Fruit fly (Drosophila melanogaster) whole organism, embryonic: ENCODE results near the gene CG15725.
A peak's percentile ranks its signal among the peaks of the same experiment; 100 is the strongest.

Experiments
- Ada2b ChIP-seq: fragments of 200-800 bp; sonication (Bioruptor generic); IDR thresholded peaks from 2 replicates; pipeline ENCODE4 v1.3.6; 2022; ENCODE audit warnings: missing biosample characterization, missing genetic modification characterization
- Antp ChIP-seq: fragments of 200-800 bp; sonication (Bioruptor generic); optimal IDR thresholded peaks from 3 replicates; lab custom pipeline; 2016; ENCODE audit warnings: missing biosample characterization, missing genetic modification characterization
- Awh ChIP-seq: fragments of 200-800 bp; sonication (Bioruptor generic); IDR thresholded peaks from 2 replicates; pipeline ENCODE4, ENCODE4 v1.3.6; 2022; ENCODE audit warnings: missing biosample characterization, missing genetic modification characterization
- B-H2 ChIP-seq: fragments of 200-800 bp; sonication (Bioruptor generic); optimal IDR thresholded peaks from 2 replicates; lab custom pipeline; 2018; ENCODE audit warnings: missing biosample characterization, mild to moderate bottlenecking, missing genetic modification characterization
- Bdp1 ChIP-seq: fragments of 200-800 bp; sonication (Bioruptor generic); optimal IDR thresholded peaks from 3 replicates; lab custom pipeline; 2016; ENCODE audit warnings: missing biosample characterization, missing genetic modification characterization
- CG1024 ChIP-seq: fragments of 200-800 bp; sonication (Bioruptor generic); IDR thresholded peaks from 2 replicates; pipeline ENCODE4 v1.3.6; 2022; ENCODE audit warnings: missing biosample characterization, missing genetic modification characterization
- CG10267 ChIP-seq: fragments of 200-800 bp; sonication (Bioruptor generic); optimal IDR thresholded peaks from 2 replicates; lab custom pipeline; 2018; ENCODE audit warnings: missing biosample characterization, mild to moderate bottlenecking, missing genetic modification characterization, moderate library complexity
- CG10654 ChIP-seq: fragments of 200-800 bp; sonication (Bioruptor generic); optimal IDR thresholded peaks from 2 replicates; lab custom pipeline; 2016; ENCODE audit warnings: missing biosample characterization, missing genetic modification characterization
- CG10959 ChIP-seq: fragments of 200-800 bp; sonication (Bioruptor generic); IDR thresholded peaks from 2 replicates; pipeline ENCODE4 v1.3.6; 2022; ENCODE audit warnings: missing biosample characterization, missing genetic modification characterization
- CG11696 ChIP-seq: fragments of 200-800 bp; sonication (Bioruptor generic); IDR thresholded peaks from 2 replicates; pipeline ENCODE4 v1.3.6; 2022; ENCODE audit warnings: missing biosample characterization, missing genetic modification characterization
- CG12391 ChIP-seq: fragments of 200-800 bp; sonication (Bioruptor generic); optimal IDR thresholded peaks from 3 replicates; lab custom pipeline; 2018; ENCODE audit warnings: missing biosample characterization, mild to moderate bottlenecking, missing genetic modification characterization, moderate library complexity
- CG13624 ChIP-seq: fragments of 200-800 bp; sonication (Bioruptor generic); optimal IDR thresholded peaks from 2 replicates; lab custom pipeline; 2016; ENCODE audit warnings: missing biosample characterization, missing genetic modification characterization
- CG14965 ChIP-seq: fragments of 200-800 bp; sonication (Bioruptor generic); optimal IDR thresholded peaks from 2 replicates; lab custom pipeline; 2016; ENCODE audit warnings: missing biosample characterization, missing genetic modification characterization, borderline replicate concordance
- CG15011 ChIP-seq: fragments of 200-800 bp; sonication (Bioruptor generic); optimal IDR thresholded peaks from 3 replicates; lab custom pipeline; 2018; ENCODE audit warnings: missing biosample characterization, mild to moderate bottlenecking, missing genetic modification characterization
- CG15479 ChIP-seq: fragments of 200-800 bp; sonication (Bioruptor generic); optimal IDR thresholded peaks from 3 replicates; lab custom pipeline; 2019; ENCODE audit warnings: missing biosample characterization, mild to moderate bottlenecking, missing genetic modification characterization, moderate library complexity
- CG17186 ChIP-seq: fragments of 200-800 bp; sonication (Bioruptor generic); optimal IDR thresholded peaks from 3 replicates; lab custom pipeline; 2017; ENCODE audit warnings: missing biosample characterization, missing genetic modification reagents, missing genetic modification characterization
- CG17912 ChIP-seq: fragments of 200-800 bp; sonication (Bioruptor generic); optimal IDR thresholded peaks from 2 replicates; lab custom pipeline; 2018; ENCODE audit warnings: missing biosample characterization, mild to moderate bottlenecking, missing genetic modification characterization
- CG18619 ChIP-seq: fragments of 200-800 bp; sonication (Bioruptor generic); optimal IDR thresholded peaks from 3 replicates; lab custom pipeline; 2017; ENCODE audit warnings: missing biosample characterization, mild to moderate bottlenecking, missing genetic modification characterization
- CG2120 ChIP-seq: fragments of 200-800 bp; sonication (Bioruptor generic); optimal IDR thresholded peaks from 3 replicates; lab custom pipeline; 2016; ENCODE audit warnings: missing biosample characterization, missing genetic modification characterization
- CG32767 ChIP-seq: fragments of 200-800 bp; sonication (Bioruptor generic); IDR thresholded peaks from 2 replicates; pipeline ENCODE4 v1.3.6; 2022; ENCODE audit warnings: missing biosample characterization, missing genetic modification characterization
- CG33557 ChIP-seq: fragments of 200-800 bp; sonication (Bioruptor generic); optimal IDR thresholded peaks from 2 replicates; lab custom pipeline; 2019; ENCODE audit warnings: missing biosample characterization, mild to moderate bottlenecking, missing genetic modification characterization, moderate library complexity
- CG3407 ChIP-seq: fragments of 200-800 bp; sonication (Bioruptor generic); optimal IDR thresholded peaks from 2 replicates; lab custom pipeline; 2018; ENCODE audit warnings: missing biosample characterization, mild to moderate bottlenecking, missing genetic modification characterization
- CG6175 ChIP-seq: fragments of 200-800 bp; sonication (Bioruptor generic); IDR thresholded peaks from 3 replicates; pipeline ENCODE4 v1.3.6; 2022; ENCODE audit warnings: missing biosample characterization, missing genetic modification characterization
- CG6272 ChIP-seq: fragments of 200-800 bp; sonication (Bioruptor generic); IDR thresholded peaks from 2 replicates; pipeline ENCODE4 v1.3.6; 2022; ENCODE audit warnings: missing biosample characterization, missing genetic modification characterization
- CG7963 ChIP-seq: fragments of 200-800 bp; sonication (Bioruptor generic); IDR thresholded peaks from 3 replicates; pipeline ENCODE4 v1.3.6; 2022; ENCODE audit warnings: missing biosample characterization, missing genetic modification characterization; ENCODE audit not compliant: partially characterized antibody
- CkIIα-i1 ChIP-seq: fragments of 200-800 bp; sonication (Bioruptor generic); IDR thresholded peaks from 2 replicates; pipeline ENCODE4 v1.3.6; 2022; ENCODE audit warnings: missing biosample characterization, missing genetic modification characterization
- CrebB ChIP-seq: fragments of 200-800 bp; sonication (Bioruptor generic); optimal IDR thresholded peaks from 3 replicates; lab custom pipeline; 2018; ENCODE audit warnings: missing biosample characterization, mild to moderate bottlenecking, missing genetic modification characterization
- Dad ChIP-seq: fragments of 200-800 bp; sonication (Bioruptor generic); optimal IDR thresholded peaks from 3 replicates; lab custom pipeline; 2016; ENCODE audit warnings: missing biosample characterization, missing genetic modification characterization
- Doc2 ChIP-seq: fragments of 200-800 bp; sonication (Bioruptor generic); IDR thresholded peaks from 2 replicates; pipeline ENCODE4 v1.3.6; 2022; ENCODE audit warnings: missing biosample characterization, missing genetic modification characterization
- Hmr ChIP-seq: fragments of 200-800 bp; sonication (Bioruptor generic); optimal IDR thresholded peaks from 3 replicates; lab custom pipeline; 2017; ENCODE audit warnings: mild to moderate bottlenecking, missing biosample characterization, missing genetic modification reagents, missing genetic modification characterization
- Mad ChIP-seq: fragments of 200-800 bp; sonication (Bioruptor generic); optimal IDR thresholded peaks from 2 replicates; lab custom pipeline; 2016; ENCODE audit warnings: missing biosample characterization, missing genetic modification characterization
- PHDP ChIP-seq: fragments of 200-800 bp; sonication (Bioruptor generic); optimal IDR thresholded peaks from 3 replicates; lab custom pipeline; 2018; ENCODE audit warnings: missing biosample characterization, mild to moderate bottlenecking, missing genetic modification characterization, moderate library complexity
- Poxn ChIP-seq: fragments of 200-800 bp; sonication (Bioruptor generic); IDR thresholded peaks from 2 replicates; pipeline ENCODE4 v1.3.6; 2022; ENCODE audit warnings: missing biosample characterization, missing genetic modification characterization
- Rx ChIP-seq: fragments of 200-800 bp; sonication (Bioruptor generic); IDR thresholded peaks from 2 replicates; pipeline ENCODE4 v1.3.6; 2022; ENCODE audit warnings: missing biosample characterization, missing genetic modification characterization
- Scr ChIP-seq: fragments of 200-800 bp; sonication (Bioruptor generic); IDR thresholded peaks from 2 replicates; pipeline ENCODE4 v1.3.6; 2022; ENCODE audit warnings: missing biosample characterization, missing genetic modification characterization; ENCODE audit not compliant: partially characterized antibody
- bab2 ChIP-seq: fragments of 200-800 bp; sonication (Bioruptor generic); optimal IDR thresholded peaks from 2 replicates; lab custom pipeline; 2016; ENCODE audit warnings: missing biosample characterization, missing genetic modification characterization
- bowl ChIP-seq: fragments of 200-800 bp; sonication (Bioruptor generic); IDR thresholded peaks from 2 replicates; pipeline ENCODE4 v1.3.6; 2022; ENCODE audit warnings: missing biosample characterization, missing genetic modification characterization
- chif ChIP-seq, 2 experiments: fragments of 200-800 bp; sonication (Bioruptor generic); optimal IDR thresholded peaks; 3 replicates each; lab custom pipeline; 2016; ENCODE audit warnings: missing biosample characterization in 2 of 2, missing genetic modification characterization in 2 of 2
- chn ChIP-seq: fragments of 200-800 bp; sonication (Bioruptor generic); optimal IDR thresholded peaks from 2 replicates; lab custom pipeline; 2016; ENCODE audit warnings: missing biosample characterization, missing genetic modification characterization
- dimm ChIP-seq: fragments of 200-800 bp; sonication (Bioruptor generic); IDR thresholded peaks from 2 replicates; pipeline ENCODE4 v1.3.6; 2022; ENCODE audit warnings: missing biosample characterization, missing genetic modification characterization
- ewg ChIP-seq: fragments of 200-800 bp; sonication (Bioruptor generic); optimal IDR thresholded peaks from 3 replicates; lab custom pipeline; 2017; ENCODE audit warnings: mild to moderate bottlenecking, missing biosample characterization, missing genetic modification reagents, missing genetic modification characterization
- fu2 ChIP-seq: fragments of 200-800 bp; sonication (Bioruptor generic); optimal IDR thresholded peaks from 2 replicates; lab custom pipeline; 2016; ENCODE audit warnings: missing biosample characterization, missing genetic modification characterization
- jumu ChIP-seq: fragments of 200-800 bp; sonication (Bioruptor generic); optimal IDR thresholded peaks from 3 replicates; lab custom pipeline; 2016; ENCODE audit warnings: missing biosample characterization, missing genetic modification characterization
- kni ChIP-seq: fragments of 200-800 bp; sonication (Bioruptor generic); optimal IDR thresholded peaks from 3 replicates; lab custom pipeline; 2017; ENCODE audit warnings: mild to moderate bottlenecking, missing biosample characterization, missing genetic modification reagents, missing genetic modification characterization
- lmd ChIP-seq: fragments of 200-800 bp; sonication (Bioruptor generic); IDR thresholded peaks from 2 replicates; pipeline ENCODE4 v1.3.6; 2022; ENCODE audit warnings: missing biosample characterization, missing genetic modification characterization
- pita ChIP-seq: fragments of 200-800 bp; sonication (Bioruptor generic); optimal IDR thresholded peaks from 2 replicates; lab custom pipeline; 2017; ENCODE audit warnings: missing biosample characterization, mild to moderate bottlenecking, missing genetic modification characterization
- pnt ChIP-seq: fragments of 200-800 bp; sonication (Bioruptor generic); optimal IDR thresholded peaks from 3 replicates; lab custom pipeline; 2016; ENCODE audit warnings: missing biosample characterization, missing genetic modification characterization
- salm ChIP-seq: fragments of 200-800 bp; sonication (Bioruptor generic); optimal IDR thresholded peaks from 2 replicates; lab custom pipeline; 2018; ENCODE audit warnings: missing biosample characterization, mild to moderate bottlenecking, missing genetic modification characterization
- slou ChIP-seq: fragments of 200-800 bp; sonication (Bioruptor generic); optimal IDR thresholded peaks from 3 replicates; lab custom pipeline; 2016; ENCODE audit warnings: missing biosample characterization, missing genetic modification characterization
- vnd ChIP-seq: fragments of 200-800 bp; sonication (Bioruptor generic); IDR thresholded peaks from 3 replicates; pipeline ENCODE4 v1.3.6; 2022; ENCODE audit warnings: missing biosample characterization, missing genetic modification characterization; ENCODE audit not compliant: partially characterized antibody
- wek ChIP-seq: fragments of 200-800 bp; sonication (Bioruptor generic); optimal IDR thresholded peaks from 3 replicates; lab custom pipeline; 2018; ENCODE audit warnings: missing biosample characterization, mild to moderate bottlenecking, missing genetic modification characterization, moderate library complexity

CG15725 gene

dm6 chrX:12666471-12666884 is 39.2 kb upstream of the CG15725 start (continued):
- no peak for TF ChIP-seq CG7963 (GFP tag; lab: Robert Waterston, UW)
- peak; percentile 98 for TF ChIP-seq CG12391 (tag; lab: Kevin White, UChicago)
- peak; percentile 81 for TF ChIP-seq CG15011 (GFP tag; lab: Kevin White, UChicago)
- peak; percentile 95 for TF ChIP-seq Hmr
- TF ChIP-seq jumu (GFP tag; lab: Kevin White, UChicago): peak; percentile 64
- TF ChIP-seq Poxn (GFP tag; lab: Robert Waterston, UW): peak; percentile 84
- peak; percentile 94 for TF ChIP-seq CG18619
- peak; percentile 89 for TF ChIP-seq CG11696
- TF ChIP-seq Scr (GFP tag; lab: Robert Waterston, UW): no peak
- peak; percentile 84 for TF ChIP-seq CG13624 (GFP tag; lab: Kevin White, UChicago)
- TF ChIP-seq pita (GFP tag; lab: Kevin White, UChicago): no peak
- peak; percentile 80 to 90 for TF ChIP-seq chif (GFP tag; optimal IDR thresholded peaks at IDR 0.05; lab: Kevin White, UChicago)
- TF ChIP-seq B-H2 (GFP tag; lab: Kevin White, UChicago): peak; percentile 97
- TF ChIP-seq Awh (GFP tag; lab: Robert Waterston, UW): peak; percentile 95
- TF ChIP-seq CrebB: peak; percentile 92
- TF ChIP-seq salm (tag; lab: Kevin White, UChicago): peak; percentile 95
- peak; percentile 96 for TF ChIP-seq CG10959 (GFP tag; lab: Robert Waterston, UW)
- peak; percentile 64; the same call in 1 of the 2 replicates for TF ChIP-seq CkIIα-i1 (GFP tag; lab: Robert Waterston, UW)
- TF ChIP-seq vnd (GFP tag; lab: Robert Waterston, UW): no peak
- peak; percentile 15 for TF ChIP-seq CG14965 (GFP tag; lab: Kevin White, UChicago)
- peak; percentile 68 for TF ChIP-seq CG17912 (GFP tag; lab: Kevin White, UChicago)
- TF ChIP-seq PHDP (tag; lab: Kevin White, UChicago): peak; percentile 97
- TF ChIP-seq bab2 (GFP tag; lab: Kevin White, UChicago): peak; percentile 91
- peak; percentile 25 for TF ChIP-seq CG17186
- peak; percentile 84 for TF ChIP-seq slou (GFP tag; lab: Kevin White, UChicago)
- TF ChIP-seq Doc2: no peak
- peak; percentile 83 for TF ChIP-seq ewg (GFP tag; lab: Kevin White, UChicago)
- TF ChIP-seq CG33557: peak; percentile 99
- peak; percentile 78 for TF ChIP-seq CG15479 (GFP tag; lab: Kevin White, UChicago)
- TF ChIP-seq CG6272 (GFP tag; lab: Robert Waterston, UW): peak; percentile 88
- peak; percentile 70 for TF ChIP-seq Bdp1 (GFP tag; lab: Kevin White, UChicago)
- peak; percentile 90 for TF ChIP-seq CG3407 (GFP tag; lab: Kevin White, UChicago)
- TF ChIP-seq wek (GFP tag; lab: Kevin White, UChicago): peak; percentile 60
- peak; percentile 96 for TF ChIP-seq lmd
- TF ChIP-seq chn (GFP tag; lab: Kevin White, UChicago): peak; percentile 77
- peak; percentile 93 for TF ChIP-seq CG32767
- TF ChIP-seq kni (GFP tag; lab: Kevin White, UChicago): peak; percentile 79
- TF ChIP-seq bowl (GFP tag; lab: Robert Waterston, UW): peak; percentile 69; the same call in 1 of the 2 replicates
- peak; percentile 83 for TF ChIP-seq CG1024
- peak; percentile 95 for TF ChIP-seq CG10654 (GFP tag; lab: Kevin White, UChicago)
- peak; percentile 69 for TF ChIP-seq Dad
- TF ChIP-seq Antp (GFP tag; lab: Kevin White, UChicago): peak; percentile 67
- peak; percentile 87 for TF ChIP-seq dimm (GFP tag; lab: Robert Waterston, UW)
- peak; percentile 78 for TF ChIP-seq pnt (GFP tag; lab: Kevin White, UChicago)
- TF ChIP-seq Mad (GFP tag; lab: Kevin White, UChicago): peak; percentile 87
- TF ChIP-seq Ada2b (GFP tag; lab: Robert Waterston, UW): peak; percentile 95
- TF ChIP-seq CG6175 (GFP tag; lab: Robert Waterston, UW): peak; percentile 92
- peak; percentile 94 for TF ChIP-seq CG2120 (GFP tag; lab: Kevin White, UChicago)
- TF ChIP-seq CG10267: peak; percentile 96
- TF ChIP-seq fu2: peak; percentile 74
- TF ChIP-seq Rx (GFP tag; lab: Robert Waterston, UW): peak; percentile 82
